Worm (Caenorhabditis elegans): ENCODE measurements around the gene rpc-25.

ce11 chrV:10237171-10237570 lies 30.8 kb upstream of the rpc-25 start:
- TF ChIP-seq dmd-8 (GFP tag; IDR thresholded peaks at IDR 0.05) (no peak), dpl-1 (GFP tag; optimal IDR thresholded peaks at IDR 0.05) (no peak), nhr-11 (tag; optimal IDR thresholded peaks at IDR 0.05) (no peak), F49E8.2 (tag; optimal IDR thresholded peaks at IDR 0.05; ENCODE audit: borderline replicate concordance) (no peak), mes-2 (tag; optimal IDR thresholded peaks at IDR 0.05; ENCODE audit: poor library complexity, severe bottlenecking) (no peak), fos-1 (tag; optimal IDR thresholded peaks at IDR 0.05) (no peak), ZK546.5 (tag; optimal IDR thresholded peaks at IDR 0.05) (no peak), aly-2 (tag; optimal IDR thresholded peaks at IDR 0.05) (no peak), dmd-6 (GFP tag; IDR thresholded peaks at IDR 0.05) (no peak), mep-1 (tag; optimal IDR thresholded peaks at IDR 0.05) (no peak), lin-15B (tag; optimal IDR thresholded peaks at IDR 0.05) (no peak), mdl-1 (tag; optimal IDR thresholded peaks at IDR 0.05) (no peak), nhr-28 (tag; optimal IDR thresholded peaks at IDR 0.05) (no peak)
